Fruit fly (Drosophila melanogaster): ENCODE measurements around the gene CG7991.

Gene CG7991

dm6 chr3L:1745432-1745831 lies 70.9 kb downstream of the CG7991 start:
- peak; percentile 34 for TF ChIP-seq vri (GFP tag; optimal IDR thresholded peaks at IDR 0.05)
- TF ChIP-seq spab (GFP tag; optimal IDR thresholded peaks at IDR 0.05) = no peak

DNA sequence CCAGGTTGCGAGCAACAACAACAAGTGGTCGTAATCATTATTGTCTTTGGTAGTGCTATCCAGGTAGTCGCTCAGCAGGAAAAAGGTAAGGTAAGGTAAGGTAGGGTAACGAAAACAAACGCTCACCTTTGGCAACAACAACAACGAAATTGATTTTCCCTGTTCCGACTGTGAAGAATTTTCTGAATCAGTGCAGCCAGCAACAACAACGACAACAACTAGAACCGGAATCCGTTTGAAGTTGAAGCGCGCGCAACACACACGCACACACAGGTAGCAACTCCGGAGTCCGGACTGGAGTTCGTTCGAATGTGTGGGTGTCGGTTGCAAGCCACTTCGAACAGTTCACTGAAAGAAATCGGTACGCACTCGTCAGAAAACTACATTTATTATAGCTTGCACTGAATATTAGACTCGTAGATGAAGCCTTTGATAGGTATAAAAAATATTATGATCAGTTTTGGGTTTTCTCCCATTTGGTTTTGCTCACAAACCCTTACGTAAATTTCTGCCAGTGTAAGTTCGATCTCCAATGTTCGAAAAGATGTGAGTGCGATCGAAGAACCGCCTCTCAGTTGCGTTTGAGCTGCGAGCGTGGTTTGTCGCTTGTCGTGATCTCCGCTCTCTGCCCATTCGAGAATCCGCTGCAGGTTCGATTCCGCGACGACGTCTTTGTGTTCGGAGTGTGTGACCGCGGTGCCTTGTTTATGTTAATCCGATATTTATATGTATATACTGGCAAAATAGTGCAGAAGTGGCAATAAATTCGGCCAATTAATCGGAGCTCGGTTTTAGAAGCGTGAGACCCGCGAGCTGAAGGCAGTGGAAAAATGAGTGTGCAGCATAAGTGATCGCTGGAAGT lies 72.1 kb downstream of the CG7991 start, which contains the start of gene CG13921:
Gene CG13921 (plus strand): TSS at position 570 of the 862 bp plus-strand sequence.
- TF ChIP-seq CG16779 (tag; optimal IDR thresholded peaks at IDR 0.05) (peak; percentile 93), esn (GFP tag; optimal IDR thresholded peaks at IDR 0.05) (peak; percentile 100), CG11902 (GFP tag; optimal IDR thresholded peaks at IDR 0.05) (peak; percentile 99), CG6276 (GFP tag; optimal IDR thresholded peaks at IDR 0.05) (peak; percentile 99), achi (GFP tag; optimal IDR thresholded peaks at IDR 0.05) (peak; percentile 99), Sox15 (GFP tag; optimal IDR thresholded peaks at IDR 0.05) (peak; percentile 99), CG32006 (GFP tag; optimal IDR thresholded peaks at IDR 0.05) (peak; percentile 100), dac (GFP tag; optimal IDR thresholded peaks at IDR 0.05) (peak; percentile 99), CG11762 (GFP tag; optimal IDR thresholded peaks at IDR 0.05; ENCODE audit: insufficient read depth) (peak; percentile 100), svp (GFP tag) (peak; percentile 100), CG3919 (GFP tag; optimal IDR thresholded peaks at IDR 0.05) (peak; percentile 100), CG8319 (GFP tag; optimal IDR thresholded peaks at IDR 0.05) (peak; percentile 99), Eip78C (GFP tag) (peak; percentile 100), eg (GFP tag; IDR thresholded peaks at IDR 0.05) (peak; percentile 100), Hr38 (GFP tag; optimal IDR thresholded peaks at IDR 0.05) (peak; percentile 90), Sox102F (GFP tag; optimal IDR thresholded peaks at IDR 0.05) (peak; percentile 99), Smox (GFP tag; optimal IDR thresholded peaks at IDR 0.05) (peak; percentile 99), CG6808 (GFP tag; optimal IDR thresholded peaks at IDR 0.05) (peak; percentile 99), OdsH (GFP tag; optimal IDR thresholded peaks at IDR 0.05) (peak; percentile 100), CG15336 (GFP tag; IDR thresholded peaks at IDR 0.05) (peak; percentile 100), acj6 (GFP tag; optimal IDR thresholded peaks at IDR 0.05) (peak; percentile 100), net (GFP tag; optimal IDR thresholded peaks at IDR 0.05) (peak; percentile 99), Hr4 (GFP tag; optimal IDR thresholded peaks at IDR 0.05) (peak; percentile 99), ss (GFP tag; optimal IDR thresholded peaks at IDR 0.05) (peak; percentile 99), CG31627 (GFP tag; optimal IDR thresholded peaks at IDR 0.05) (peak; percentile 99), topi (GFP tag; optimal IDR thresholded peaks at IDR 0.05) (peak; percentile 100), CG1621 (tag; optimal IDR thresholded peaks at IDR 0.05) (peak; percentile 100), Sox14 (GFP tag; optimal IDR thresholded peaks at IDR 0.05) (peak; percentile 99), CG9139 (GFP tag; optimal IDR thresholded peaks at IDR 0.05) (peak; percentile 99), cyc (GFP tag; optimal IDR thresholded peaks at IDR 0.05) (peak; percentile 100), Met (GFP tag; optimal IDR thresholded peaks at IDR 0.05) (peak; percentile 99), CG10631 (GFP tag; optimal IDR thresholded peaks at IDR 0.05) (peak; percentile 100), Ets21C (GFP tag; optimal IDR thresholded peaks at IDR 0.05) (peak; percentile 99), vri (GFP tag; optimal IDR thresholded peaks at IDR 0.05) (peak; percentile 99), lz (GFP tag; optimal IDR thresholded peaks at IDR 0.05) (peak; percentile 100), CG8632 (GFP tag; optimal IDR thresholded peaks at IDR 0.05) (peak; percentile 99), spab (GFP tag; optimal IDR thresholded peaks at IDR 0.05) (peak; percentile 100), CG34406 (GFP tag; optimal IDR thresholded peaks at IDR 0.05) (peak; percentile 99), fd85E (GFP tag; optimal IDR thresholded peaks at IDR 0.05) (peak; percentile 98), dsx (GFP tag; optimal IDR thresholded peaks at IDR 0.05; ENCODE audit: poor library complexity, severe bottlenecking) (peak; percentile 99), Lpt (GFP tag; optimal IDR thresholded peaks at IDR 0.05) (peak; percentile 99), CG6163 (GFP tag; IDR thresholded peaks at IDR 0.05) (peak; percentile 100), Gug (GFP tag; IDR thresholded peaks at IDR 0.05) (peak; percentile 100), CG6854 (GFP tag; optimal IDR thresholded peaks at IDR 0.05) (peak; percentile 99), Eip75B (GFP tag; optimal IDR thresholded peaks at IDR 0.05) (peak; percentile 100), CG6792 (GFP tag; optimal IDR thresholded peaks at IDR 0.05) (peak; percentile 100), CG3032 (tag; optimal IDR thresholded peaks at IDR 0.05) (peak; percentile 100), Hr39 (GFP tag; optimal IDR thresholded peaks at IDR 0.05) (peak; percentile 99)

Data from whole organism, prepupa.